Worm (Caenorhabditis elegans): Measurements from ENCODE around the gene F45E4.5.

The F45E4.5 gene

ce11 chrIV:7659481-7659880 lies 30.6 kb upstream of the F45E4.5 start (continued):
- TF ChIP-seq mep-1 (tag; optimal IDR thresholded peaks at IDR 0.05) (no peak), lsy-2 (tag; optimal IDR thresholded peaks at IDR 0.05) (peak in 1 of 2 experiments; percentile 13), aly-2 (tag; optimal IDR thresholded peaks at IDR 0.05) (no peak), lin-15B (tag; optimal IDR thresholded peaks at IDR 0.05) (no peak), unc-30 (tag; optimal IDR thresholded peaks at IDR 0.05) (no peak), irx-1 (tag; optimal IDR thresholded peaks at IDR 0.05) (no peak), nhr-77 (tag; optimal IDR thresholded peaks at IDR 0.05) (no peak), tbx-2 (tag; optimal IDR thresholded peaks at IDR 0.05) (no peak), nhr-237 (tag; optimal IDR thresholded peaks at IDR 0.05) (no peak), ama-1 (optimal IDR thresholded peaks at IDR 0.05) (no peak), ceh-63 (GFP tag; optimal IDR thresholded peaks at IDR 0.05) (no peak), C16A3.4 (tag; optimal IDR thresholded peaks at IDR 0.05) (no peak), mdl-1 (tag; optimal IDR thresholded peaks at IDR 0.05) (no peak), nhr-76 (tag; optimal IDR thresholded peaks at IDR 0.05) (no peak), unc-130 (tag; optimal IDR thresholded peaks at IDR 0.05) (peak; percentile 22), fkh-4 (tag; optimal IDR thresholded peaks at IDR 0.05; ENCODE audit: borderline replicate concordance) (peak; percentile 46), nhr-71 (tag; optimal IDR thresholded peaks at IDR 0.05) (peak; percentile 56), lir-3 (tag; optimal IDR thresholded peaks at IDR 0.05; ENCODE audit: poor library complexity) (no peak), grh-1 (GFP tag; IDR thresholded peaks at IDR 0.05) (no peak), hlh-17 (GFP tag; optimal IDR thresholded peaks at IDR 0.05; ENCODE audit: borderline replicate concordance) (no peak), F16B12.6 (tag; optimal IDR thresholded peaks at IDR 0.05) (no peak), elt-2 (tag; optimal IDR thresholded peaks at IDR 0.05) (no peak), alr-1 (tag; optimal IDR thresholded peaks at IDR 0.05; ENCODE audit: borderline replicate concordance) (no peak), zip-4 (GFP tag; optimal IDR thresholded peaks at IDR 0.05) (no peak), ceh-88 (GFP tag; IDR thresholded peaks at IDR 0.05) (no peak), egl-13 (tag; optimal IDR thresholded peaks at IDR 0.05) (no peak), ceh-82 (tag; optimal IDR thresholded peaks at IDR 0.05) (no peak), pag-3 (tag; optimal IDR thresholded peaks at IDR 0.05; ENCODE audit: borderline replicate concordance, insufficient read depth) (no peak), fos-1 (tag; optimal IDR thresholded peaks at IDR 0.05) (no peak), nhr-11 (tag; optimal IDR thresholded peaks at IDR 0.05) (no peak), isw-1 (GFP tag; IDR thresholded peaks at IDR 0.05) (no peak), sup-37 (GFP tag; optimal IDR thresholded peaks at IDR 0.05) (no peak), rnt-1 (tag; optimal IDR thresholded peaks at IDR 0.05) (peak; percentile 80), nhr-84 (tag; optimal IDR thresholded peaks at IDR 0.05) (no peak), snpc-4 (tag; optimal IDR thresholded peaks at IDR 0.05) (no peak), tlp-1 (tag; optimal IDR thresholded peaks at IDR 0.05) (no peak), dsc-1 (tag; optimal IDR thresholded peaks at IDR 0.05) (peak; percentile 91), snu-23 (GFP tag; optimal IDR thresholded peaks at IDR 0.05) (peak; percentile 11), mab-9 (GFP tag; IDR thresholded peaks at IDR 0.05) (no peak), elt-3 (tag; optimal IDR thresholded peaks at IDR 0.05) (no peak), ces-1 (GFP tag; optimal IDR thresholded peaks at IDR 0.05) (no peak), C34B4.2 (tag; optimal IDR thresholded peaks at IDR 0.05) (no peak), nhr-90 (tag; optimal IDR thresholded peaks at IDR 0.05; ENCODE audit: poor library complexity) (no peak)

- TF ChIP-seq unc-30 (tag; optimal IDR thresholded peaks at IDR 0.05) (no peak), C34B4.2 (tag; optimal IDR thresholded peaks at IDR 0.05) (no peak), rnt-1 (tag; optimal IDR thresholded peaks at IDR 0.05) (peak; percentile 43), ceh-82 (tag; optimal IDR thresholded peaks at IDR 0.05) (peak in 1 of 3 experiments; percentile 17), lsy-2 (tag; optimal IDR thresholded peaks at IDR 0.05) (no peak)
Observed at ce11 chrIV:7658589-7658988, 29.7 kb upstream of the F45E4.5 start, which contains the start of gene C08G9.1. C08G9.1 (plus strand) TSS chrIV:7658763.
